Fruit fly (Drosophila melanogaster): ENCODE results near the gene tin.

Gene tin

DNA sequence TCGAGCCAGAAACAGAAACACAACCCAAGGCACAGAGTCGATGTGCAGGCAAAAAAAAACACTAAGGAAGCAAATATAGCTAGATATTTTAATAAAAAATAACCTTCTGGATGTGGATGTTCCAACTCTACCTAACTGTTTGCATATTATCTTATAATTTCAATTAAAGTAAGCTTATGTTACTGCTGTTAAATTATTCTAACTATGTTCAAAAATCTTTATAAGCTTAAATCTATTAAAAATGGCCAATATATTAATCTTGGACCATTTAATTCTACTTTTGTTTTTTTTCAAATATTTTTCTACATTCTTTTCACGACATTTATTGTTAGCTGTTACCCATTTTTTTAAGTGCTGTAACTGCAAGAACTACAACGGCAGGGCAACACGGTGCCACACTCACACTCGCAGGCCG lies 39.8 kb upstream of the tin start (continued):
- TF ChIP-seq CG10979 (tag; optimal IDR thresholded peaks at IDR 0.05): peak; percentile 70
- TF ChIP-seq CG1792 (GFP tag; optimal IDR thresholded peaks at IDR 0.05): no peak
- TF ChIP-seq Hsf (GFP tag; optimal IDR thresholded peaks at IDR 0.05): peak; percentile 51
- TF ChIP-seq GATAe (GFP tag; conservative IDR thresholded peaks at IDR 0.05): no peak
- no peak for TF ChIP-seq shn (GFP tag; optimal IDR thresholded peaks at IDR 0.05)
- peak; percentile 16 for TF ChIP-seq Camta (GFP tag; optimal IDR thresholded peaks at IDR 0.05)
- TF ChIP-seq CG4707 (GFP tag; optimal IDR thresholded peaks at IDR 0.05): no peak
- peak; percentile 58 for TF ChIP-seq Asciz (GFP tag; optimal IDR thresholded peaks at IDR 0.05)
- TF ChIP-seq ara (GFP tag; IDR thresholded peaks at IDR 0.05): no peak
- peak; percentile 55 for TF ChIP-seq CG10267 (tag; optimal IDR thresholded peaks at IDR 0.05)
- peak; percentile 77 for TF ChIP-seq Sox100B (GFP tag; optimal IDR thresholded peaks at IDR 0.05)
- no peak for TF ChIP-seq Antp (GFP tag; optimal IDR thresholded peaks at IDR 0.05)
- no peak for TF ChIP-seq gcm2 (GFP tag; optimal IDR thresholded peaks at IDR 0.05)
- TF ChIP-seq CG32767 (GFP tag; IDR thresholded peaks at IDR 0.05): no peak
- TF ChIP-seq CG13123 (GFP tag; optimal IDR thresholded peaks at IDR 0.05): no peak
- TF ChIP-seq psq (GFP tag; optimal IDR thresholded peaks at IDR 0.05): peak; percentile 40
- no peak for TF ChIP-seq emc (GFP tag; optimal IDR thresholded peaks at IDR 0.05)
- peak; percentile 25 for TF ChIP-seq CG8281 (tag; optimal IDR thresholded peaks at IDR 0.05)
- TF ChIP-seq ac (GFP tag; optimal IDR thresholded peaks at IDR 0.05): no peak
- no peak for TF ChIP-seq CG33213 (GFP tag; optimal IDR thresholded peaks at IDR 0.05)
- TF ChIP-seq ato (GFP tag; IDR thresholded peaks at IDR 0.05; ENCODE audit: partially characterized antibody): no peak
- no peak for TF ChIP-seq Gug (GFP tag; IDR thresholded peaks at IDR 0.05)
- TF ChIP-seq CG12391 (tag; optimal IDR thresholded peaks at IDR 0.05): peak; percentile 74
- no peak for TF ChIP-seq tx (GFP tag; optimal IDR thresholded peaks at IDR 0.05)
- TF ChIP-seq CG6254 (GFP tag; optimal IDR thresholded peaks at IDR 0.05): peak; percentile 21
- TF ChIP-seq Ptx1 (GFP tag; IDR thresholded peaks at IDR 0.05): peak; percentile 59
- TF ChIP-seq Hr51 (GFP tag; optimal IDR thresholded peaks at IDR 0.05): peak in 1 of 2 experiments; percentile 78
- no peak for TF ChIP-seq pita (GFP tag; optimal IDR thresholded peaks at IDR 0.05)
- no peak for TF ChIP-seq Bteb2 (GFP tag; optimal IDR thresholded peaks at IDR 0.05)
- no peak for TF ChIP-seq trh (GFP tag; optimal IDR thresholded peaks at IDR 0.05)
- no peak; the same call in 2 of the 3 replicates for TF ChIP-seq jigr1 (GFP tag; IDR thresholded peaks at IDR 0.05)
- no peak for TF ChIP-seq zfh1 (GFP tag; IDR thresholded peaks at IDR 0.05)
- no peak for TF ChIP-seq Bdp1 (GFP tag; optimal IDR thresholded peaks at IDR 0.05)
- TF ChIP-seq chinmo (GFP tag; IDR thresholded peaks at IDR 0.05; ENCODE audit: partially characterized antibody): no peak
- peak in 1 of 2 experiments; percentile 57 for TF ChIP-seq Eip74EF (GFP tag; optimal IDR thresholded peaks at IDR 0.05)
- TF ChIP-seq B-H1 (GFP tag; IDR thresholded peaks at IDR 0.05): no peak; the same call in 2 of the 3 replicates
- TF ChIP-seq yki (optimal IDR thresholded peaks at IDR 0.05): no peak
- no peak for TF ChIP-seq Rfx (GFP tag; IDR thresholded peaks at IDR 0.05)
- no peak for TF ChIP-seq ken (GFP tag; IDR thresholded peaks at IDR 0.05)
- TF ChIP-seq run (tag; optimal IDR thresholded peaks at IDR 0.05): peak; percentile 11
- no peak for TF ChIP-seq MESR4 (GFP tag; optimal IDR thresholded peaks at IDR 0.05)
- TF ChIP-seq CG1233 (GFP tag; optimal IDR thresholded peaks at IDR 0.05): peak; percentile 35
- TF ChIP-seq CG15479 (GFP tag; optimal IDR thresholded peaks at IDR 0.05): no peak
- TF ChIP-seq CG18599 (GFP tag; optimal IDR thresholded peaks at IDR 0.05): peak; percentile 65
- TF ChIP-seq disco-r (GFP tag; optimal IDR thresholded peaks at IDR 0.05): peak; percentile 8
- no peak for TF ChIP-seq ro (GFP tag; IDR thresholded peaks at IDR 0.05)
- peak; percentile 60 for TF ChIP-seq CG13775 (GFP tag; optimal IDR thresholded peaks at IDR 0.05)
- TF ChIP-seq sug (tag; optimal IDR thresholded peaks at IDR 0.05): peak; percentile 4
- no peak for TF ChIP-seq seq (GFP tag; IDR thresholded peaks at IDR 0.05)
- no peak for TF ChIP-seq eyg (GFP tag; optimal IDR thresholded peaks at IDR 0.05)
- TF ChIP-seq dysf (GFP tag; IDR thresholded peaks at IDR 0.05): peak; percentile 67; the same call in 2 of the 3 replicates
- peak; percentile 58 for TF ChIP-seq Fer1 (GFP tag; optimal IDR thresholded peaks at IDR 0.05)

All from whole organism, embryonic.